Fruit fly (Drosophila melanogaster): ENCODE data around the gene trh.

Gene trh

dm6 chr3L:361201-361600, 31.2 kb downstream of the trh start, which contains the start of the genes Cdc5 and CG1233 (continued):
- TF ChIP-seq CG9797 (GFP tag; optimal IDR thresholded peaks at IDR 0.05) (peak; percentile 97), CG17186 (GFP tag; optimal IDR thresholded peaks at IDR 0.05) (peak; percentile 32), zfh1 (GFP tag; IDR thresholded peaks at IDR 0.05) (peak; percentile 63; the same call in 1 of the 3 replicates), CG14710 (tag; optimal IDR thresholded peaks at IDR 0.05) (peak; percentile 84), ap (GFP tag; IDR thresholded peaks at IDR 0.05) (no peak), CG17328 (GFP tag; IDR thresholded peaks at IDR 0.05) (peak; percentile 23; the same call in 1 of the 2 replicates), unc-4 (GFP tag; IDR thresholded peaks at IDR 0.05; ENCODE audit: partially characterized antibody) (peak; percentile 57; the same call in 1 of the 2 replicates), lola (GFP tag; optimal IDR thresholded peaks at IDR 0.05) (peak in 1 of 3 experiments; percentile 70), CG12659 (GFP tag; optimal IDR thresholded peaks at IDR 0.05) (peak; percentile 75), mam (GFP tag; optimal IDR thresholded peaks at IDR 0.05) (no peak), Mes4 (GFP tag; optimal IDR thresholded peaks at IDR 0.05) (peak; percentile 31), CG12155 (GFP tag; optimal IDR thresholded peaks at IDR 0.05) (peak; percentile 43), NC2β (GFP tag; optimal IDR thresholded peaks at IDR 0.05) (peak; percentile 25), Dip2 (GFP tag; IDR thresholded peaks at IDR 0.05) (no peak), dm (GFP tag; optimal IDR thresholded peaks at IDR 0.05) (peak; percentile 38), cg (GFP tag; optimal IDR thresholded peaks at IDR 0.05) (no peak), Kr (GFP tag; optimal IDR thresholded peaks at IDR 0.05) (no peak), Doc3 (GFP tag; IDR thresholded peaks at IDR 0.05; ENCODE audit: partially characterized antibody) (0 out of 3 replicates have a peak, but pooled peaks have one; percentile 32), fu2 (GFP tag; optimal IDR thresholded peaks at IDR 0.05) (peak; percentile 18), Dad (GFP tag; optimal IDR thresholded peaks at IDR 0.05) (peak; percentile 3), CG8089 (GFP tag; optimal IDR thresholded peaks at IDR 0.05) (peak; percentile 17), CG11093 (GFP tag; IDR thresholded peaks at IDR 0.05) (no peak), Med (GFP tag) (peak; percentile 88), hbn (GFP tag; IDR thresholded peaks at IDR 0.05; ENCODE audit: partially characterized antibody) (peak; percentile 53; the same call in 1 of the 2 replicates), nerfin-2 (GFP tag; IDR thresholded peaks at IDR 0.05; ENCODE audit: partially characterized antibody) (no peak), CG11085 (GFP tag; IDR thresholded peaks at IDR 0.05) (no peak), vvl (GFP tag; IDR thresholded peaks at IDR 0.05) (peak; percentile 69), Doc2 (GFP tag; IDR thresholded peaks at IDR 0.05) (no peak), BEAF-32 (GFP tag; optimal IDR thresholded peaks at IDR 0.05) (peak; percentile 59), Opbp (GFP tag; IDR thresholded peaks at IDR 0.05; ENCODE audit: partially characterized antibody) (peak; percentile 65; the same call in 1 of the 3 replicates), lab (GFP tag; optimal IDR thresholded peaks at IDR 0.05) (no peak), Trl (optimal IDR thresholded peaks at IDR 0.05) (no peak), Trl (GFP tag; optimal IDR thresholded peaks at IDR 0.05) (peak; percentile 15), CG33557 (GFP tag; optimal IDR thresholded peaks at IDR 0.05) (peak; percentile 26), ci (GFP tag; IDR thresholded peaks at IDR 0.05) (peak; percentile 78), ems (GFP tag; optimal IDR thresholded peaks at IDR 0.05) (peak; percentile 50), CG1792 (GFP tag; optimal IDR thresholded peaks at IDR 0.05) (peak; percentile 81), row (GFP tag; IDR thresholded peaks at IDR 0.05) (peak; percentile 68), CG14441 (GFP tag; IDR thresholded peaks at IDR 0.05) (peak; percentile 38; the same call in 1 of the 2 replicates), maf-S (GFP tag; optimal IDR thresholded peaks at IDR 0.05) (peak; percentile 8), wek (GFP tag; optimal IDR thresholded peaks at IDR 0.05) (no peak), dan (GFP tag; IDR thresholded peaks at IDR 0.05) (no peak), Hsf (GFP tag; optimal IDR thresholded peaks at IDR 0.05) (peak; percentile 58), PHDP (tag; optimal IDR thresholded peaks at IDR 0.05) (no peak), ranshi (GFP tag; IDR thresholded peaks at IDR 0.05) (0 out of 2 replicates have a peak, but pooled peaks have one; percentile 14), lilli (GFP tag; optimal IDR thresholded peaks at IDR 0.05) (peak; percentile 62), Sry-δ (GFP tag; optimal IDR thresholded peaks at IDR 0.05) (peak; percentile 81), z (GFP tag; IDR thresholded peaks at IDR 0.05) (no peak), CG18764 (GFP tag; optimal IDR thresholded peaks at IDR 0.05) (peak; percentile 100), CG15479 (GFP tag; optimal IDR thresholded peaks at IDR 0.05) (peak; percentile 16), HmgD (GFP tag; optimal IDR thresholded peaks at IDR 0.05) (no peak)
